Worm (Caenorhabditis elegans) whole organism, young adult: ENCODE results near the gene nhr-48.

Experiments used
- B0019.2 ChIP-seq: fragments of 200-800 bp; sonication (Bioruptor generic); conservative IDR thresholded peaks from 2 replicates; pipeline ENCODE4 v1.3.6; 2022; ENCODE audit warnings: missing genetic modification reagents, missing genetic modification characterization, missing compliant biosample characterization
- B0035.1 ChIP-seq: sonication (generic microtip); optimal IDR thresholded peaks from 2 replicates; lab custom pipeline; 2016; ENCODE audit warnings: missing genetic modification characterization, mild to moderate bottlenecking, missing compliant biosample characterization, missing genotype, missing genetic modification reagents
- B0336.3 ChIP-seq: fragments of 200-800 bp; sonication (Bioruptor generic); IDR thresholded peaks from 2 replicates; pipeline ENCODE4 v1.3.6; 2022; ENCODE audit warnings: missing genetic modification characterization, missing compliant biosample characterization
- C06A6.2 ChIP-seq: fragments of 200-800 bp; sonication (Bioruptor generic); conservative IDR thresholded peaks from 2 replicates; pipeline ENCODE4 v1.3.6; 2022; ENCODE audit warnings: missing genetic modification characterization, missing compliant biosample characterization
- F49E8.2 ChIP-seq: sonication (generic microtip); optimal IDR thresholded peaks from 3 replicates; lab custom pipeline; 2017; ENCODE audit warnings: missing genetic modification characterization, mild to moderate bottlenecking, missing compliant biosample characterization, antibody characterized with exemption, moderate library complexity; ENCODE audit not compliant: insufficient read depth
- F57A8.1 ChIP-seq: fragments of 200-800 bp; sonication (Bioruptor generic); optimal IDR thresholded peaks from 2 replicates; lab custom pipeline; 2018; ENCODE audit warnings: mild to moderate bottlenecking, missing genetic modification characterization, moderate library complexity, missing compliant biosample characterization
- Y56A3A.18 ChIP-seq: fragments of 200-800 bp; sonication (Bioruptor generic); IDR thresholded peaks from 2 replicates; pipeline ENCODE4 v1.3.6; 2022; ENCODE audit warnings: missing genetic modification reagents, missing genetic modification characterization, missing compliant biosample characterization
- Y67H2A.10 ChIP-seq: fragments of 200-800 bp; sonication (Bioruptor generic); conservative IDR thresholded peaks from 2 replicates; pipeline ENCODE4 v1.3.6; 2022; ENCODE audit warnings: missing genetic modification reagents, missing genetic modification characterization, missing compliant biosample characterization
- Y79H2A.3 ChIP-seq: fragments of 200-800 bp; sonication (Bioruptor generic); conservative IDR thresholded peaks from 2 replicates; pipeline ENCODE4 v1.3.6; 2022; ENCODE audit warnings: missing genetic modification reagents, missing genetic modification characterization, missing compliant biosample characterization
- ZK185.1 ChIP-seq: sonication (generic microtip); optimal IDR thresholded peaks from 2 replicates; lab custom pipeline; 2016; ENCODE audit warnings: mild to moderate bottlenecking, missing genetic modification characterization, missing compliant biosample characterization; ENCODE audit not compliant: poor library complexity, severe bottlenecking
- akir-1 ChIP-seq: fragments of 200-800 bp; sonication (Bioruptor generic); optimal IDR thresholded peaks from 2 replicates; lab custom pipeline; 2018; ENCODE audit warnings: mild to moderate bottlenecking, missing genetic modification characterization, moderate library complexity, missing compliant biosample characterization
- ama-1 ChIP-seq, 3 experiments: fragments of 150-350 bp in 1 of 3; sonication (generic microtip) in 2 of 3; optimal IDR thresholded peaks; 2 replicates each; lab custom pipeline; 2014 to 2018; ENCODE audit warnings: missing biosample characterization in 2 of 3, missing genetic modification characterization in 2 of 3, missing genetic modification reagents in 2 of 3
- aptf-2 ChIP-seq: fragments of 200-800 bp; sonication (Bioruptor generic); conservative IDR thresholded peaks from 2 replicates; pipeline ENCODE4 v1.3.6; 2022; ENCODE audit warnings: missing genetic modification reagents, missing genetic modification characterization, missing compliant biosample characterization
- atf-7 ChIP-seq: sonication (generic microtip); optimal IDR thresholded peaks from 2 replicates; lab custom pipeline; 2017; ENCODE audit warnings: mild to moderate bottlenecking, missing genetic modification characterization, missing compliant biosample characterization
- attf-3 ChIP-seq: fragments of 200-800 bp; sonication (Bioruptor generic); conservative IDR thresholded peaks from 2 replicates; pipeline ENCODE4 v1.3.6; 2022; ENCODE audit warnings: missing genetic modification reagents, missing genetic modification characterization, missing compliant biosample characterization
- ccch-3 ChIP-seq: fragments of 200-800 bp; sonication (Bioruptor generic); optimal IDR thresholded peaks from 2 replicates; lab custom pipeline; 2018; ENCODE audit warnings: mild to moderate bottlenecking, missing genetic modification characterization, missing compliant biosample characterization
- ceh-27 ChIP-seq: fragments of 200-800 bp; sonication (Bioruptor generic); optimal IDR thresholded peaks from 2 replicates; lab custom pipeline; 2018; ENCODE audit warnings: mild to moderate bottlenecking, missing genetic modification characterization, moderate library complexity, missing compliant biosample characterization
- ceh-40 ChIP-seq: fragments of 200-800 bp; sonication (Bioruptor generic); IDR thresholded peaks from 2 replicates; pipeline ENCODE4 v1.3.6; 2022; ENCODE audit warnings: missing genetic modification characterization, missing compliant biosample characterization
- ceh-79 ChIP-seq: sonication (generic microtip); optimal IDR thresholded peaks from 2 replicates; lab custom pipeline; 2017; ENCODE audit warnings: mild to moderate bottlenecking, missing genetic modification characterization, missing compliant biosample characterization
- ceh-91 ChIP-seq: fragments of 200-800 bp; sonication (Bioruptor generic); IDR thresholded peaks from 2 replicates; pipeline ENCODE4 v1.3.6; 2022; ENCODE audit warnings: missing genetic modification reagents, missing genetic modification characterization, missing compliant biosample characterization
- chd-7 ChIP-seq: sonication (generic microtip); optimal IDR thresholded peaks from 2 replicates; lab custom pipeline; 2016; ENCODE audit warnings: mild to moderate bottlenecking, missing genetic modification characterization, moderate library complexity, missing compliant biosample characterization
- die-1 ChIP-seq: sonication (generic microtip); optimal IDR thresholded peaks from 2 replicates; lab custom pipeline; 2016; ENCODE audit warnings: missing genotype, mild to moderate bottlenecking, missing genetic modification characterization, missing compliant biosample characterization
- dpff-1 ChIP-seq: sonication (generic microtip); optimal IDR thresholded peaks from 2 replicates; lab custom pipeline; 2017; ENCODE audit warnings: mild to moderate bottlenecking, missing genetic modification characterization, missing compliant biosample characterization
- egrh-3 ChIP-seq: fragments of 200-800 bp; sonication (Bioruptor generic); IDR thresholded peaks from 2 replicates; pipeline ENCODE4 v1.3.6; 2022; ENCODE audit warnings: missing genetic modification reagents, missing genetic modification characterization, missing compliant biosample characterization
- ets-4 ChIP-seq: fragments of 200-800 bp; sonication (Bioruptor generic); optimal IDR thresholded peaks from 2 replicates; lab custom pipeline; 2018; ENCODE audit warnings: mild to moderate bottlenecking, missing genetic modification characterization, missing compliant biosample characterization
- fkh-3 ChIP-seq: sonication (generic microtip); optimal IDR thresholded peaks from 2 replicates; lab custom pipeline; 2016; ENCODE audit warnings: mild to moderate bottlenecking, missing genetic modification characterization, missing compliant biosample characterization
- gei-17 ChIP-seq: fragments of 200-800 bp; sonication (Bioruptor generic); optimal IDR thresholded peaks from 2 replicates; lab custom pipeline; 2018; ENCODE audit warnings: mild to moderate bottlenecking, missing genetic modification characterization, missing compliant biosample characterization
- him-1 ChIP-seq: sonication (generic microtip); optimal IDR thresholded peaks from 2 replicates; lab custom pipeline; 2016; ENCODE audit warnings: missing genotype, missing genetic modification reagents, missing genetic modification characterization, missing compliant biosample characterization
- hlh-26 ChIP-seq: fragments of 200-800 bp; sonication (Bioruptor generic); conservative IDR thresholded peaks from 2 replicates; pipeline ENCODE4 v1.3.6; 2022; ENCODE audit warnings: missing genetic modification reagents, missing genetic modification characterization, missing compliant biosample characterization
- hsf-1 ChIP-seq: fragments of 200-800 bp; sonication (Bioruptor generic); IDR thresholded peaks from 2 replicates; pipeline ENCODE4 v1.3.6; 2022; ENCODE audit warnings: missing genetic modification reagents, missing genetic modification characterization, missing compliant biosample characterization
- let-526 ChIP-seq: fragments of 200-800 bp; sonication (Bioruptor generic); IDR thresholded peaks from 2 replicates; pipeline ENCODE4 v1.3.6; 2022; ENCODE audit warnings: missing genetic modification reagents, missing genetic modification characterization, missing compliant biosample characterization
- let-607 ChIP-seq, 2 experiments: fragments of 200-800 bp in 1 of 2; sonication (Bioruptor generic) in 1 of 2; sonication (generic microtip) in 1 of 2; optimal IDR thresholded peaks; 2 replicates each; lab custom pipeline; 2016 to 2018; ENCODE audit warnings: mild to moderate bottlenecking in 2 of 2, missing compliant biosample characterization in 2 of 2, missing genetic modification characterization in 2 of 2, moderate library complexity in 2 of 2, missing genotype in 1 of 2
- lin-26 ChIP-seq: fragments of 200-800 bp; sonication (Bioruptor generic); IDR thresholded peaks from 2 replicates; pipeline ENCODE4 v1.3.6; 2022; ENCODE audit warnings: missing genetic modification reagents, missing genetic modification characterization, missing compliant biosample characterization
- lin-40 ChIP-seq: sonication (generic microtip); optimal IDR thresholded peaks from 2 replicates; lab custom pipeline; 2016; ENCODE audit warnings: missing genetic modification characterization, mild to moderate bottlenecking, missing compliant biosample characterization, missing genotype, missing genetic modification reagents
- mcd-1 ChIP-seq: fragments of 200-800 bp; sonication (Bioruptor generic); IDR thresholded peaks from 2 replicates; pipeline ENCODE4 v1.3.6; 2022; ENCODE audit warnings: missing genetic modification reagents, missing genetic modification characterization, missing compliant biosample characterization
- nfyb-1 ChIP-seq: fragments of 200-800 bp; sonication (Bioruptor generic); IDR thresholded peaks from 2 replicates; pipeline ENCODE4 v1.3.6; 2022; ENCODE audit warnings: missing genetic modification reagents, missing genetic modification characterization, missing compliant biosample characterization
- nhr-80 ChIP-seq: sonication (generic microtip); optimal IDR thresholded peaks from 2 replicates; lab custom pipeline; 2016; ENCODE audit warnings: missing genetic modification characterization, missing compliant biosample characterization
- snpc-1.1 ChIP-seq: sonication (generic microtip); optimal IDR thresholded peaks from 2 replicates; lab custom pipeline; 2017; ENCODE audit warnings: missing genetic modification characterization, mild to moderate bottlenecking, missing compliant biosample characterization, antibody characterized with exemption, moderate library complexity, missing genotype, missing genetic modification reagents; ENCODE audit not compliant: insufficient read depth
- snpc-4 ChIP-seq, 5 experiments: fragments of 150-350 bp in 1 of 5; sonication (generic microtip) in 4 of 5; optimal IDR thresholded peaks; 2 replicates each; lab custom pipeline; 2014 to 2018; ENCODE audit warnings: missing genetic modification characterization in 5 of 5, missing biosample characterization in 3 of 5, antibody characterized with exemption in 2 of 5, mild to moderate bottlenecking in 2 of 5, missing compliant biosample characterization in 2 of 5, missing genotype in 2 of 5, moderate library complexity in 2 of 5, missing genetic modification reagents in 1 of 5
- somi-1 ChIP-seq: fragments of 200-800 bp; sonication (Bioruptor generic); optimal IDR thresholded peaks from 2 replicates; lab custom pipeline; 2018; ENCODE audit warnings: mild to moderate bottlenecking, missing genetic modification characterization, missing compliant biosample characterization
- sptf-2 ChIP-seq: fragments of 200-800 bp; sonication (Bioruptor generic); optimal IDR thresholded peaks from 2 replicates; lab custom pipeline; 2018; ENCODE audit warnings: mild to moderate bottlenecking, missing genetic modification characterization, missing compliant biosample characterization
- tbx-9 ChIP-seq: sonication (generic microtip); optimal IDR thresholded peaks from 2 replicates; lab custom pipeline; 2016; ENCODE audit warnings: borderline replicate concordance, missing genetic modification characterization, inconsistent platforms, missing compliant biosample characterization
- xnd-1 ChIP-seq: sonication (generic microtip); optimal IDR thresholded peaks from 2 replicates; lab custom pipeline; 2016; ENCODE audit warnings: missing genotype, missing genetic modification reagents, missing genetic modification characterization, missing compliant biosample characterization
- zim-3 ChIP-seq: sonication (generic microtip); optimal IDR thresholded peaks from 2 replicates; lab custom pipeline; 2017; ENCODE audit warnings: mild to moderate bottlenecking, missing genetic modification characterization, moderate library complexity, missing compliant biosample characterization
- ztf-22 ChIP-seq: fragments of 200-800 bp; sonication (Bioruptor generic); optimal IDR thresholded peaks from 2 replicates; lab custom pipeline; 2018; ENCODE audit warnings: mild to moderate bottlenecking, missing genetic modification characterization, moderate library complexity, missing compliant biosample characterization
- ztf-25 ChIP-seq: fragments of 200-800 bp; sonication (Bioruptor generic); IDR thresholded peaks from 2 replicates; pipeline ENCODE4 v1.3.6; 2022; ENCODE audit warnings: missing genetic modification reagents, missing genetic modification characterization, missing compliant biosample characterization
- ztf-28 ChIP-seq: fragments of 200-800 bp; sonication (Bioruptor generic); IDR thresholded peaks from 2 replicates; pipeline ENCODE4 v1.3.6; 2022; ENCODE audit warnings: missing genetic modification reagents, missing genetic modification characterization, missing compliant biosample characterization

The nhr-48 gene

ce11 chrX:15700220-15700619 lies 7.8 kb upstream of the nhr-48 start:
- no peak for TF ChIP-seq dpff-1 (tag; lab: Kevin White, UChicago)
- peak; percentile 37; the same call in 1 of the 2 replicates for TF ChIP-seq lin-26 (GFP tag; lab: Robert Waterston, UW)
- no peak for TF ChIP-seq ceh-91 (GFP tag; lab: Robert Waterston, UW)
- TF ChIP-seq chd-7 (tag; lab: Kevin White, UChicago): no peak
- no peak for TF ChIP-seq nfyb-1 (GFP tag; lab: Robert Waterston, UW)
- TF ChIP-seq hlh-26 (GFP tag; lab: Robert Waterston, UW): no peak
- no peak for TF ChIP-seq akir-1 (GFP tag; lab: Kevin White, UChicago)
- TF ChIP-seq xnd-1 (tag; lab: Kevin White, UChicago): no peak
- TF ChIP-seq somi-1 (GFP tag; lab: Kevin White, UChicago): peak; percentile 20
- TF ChIP-seq Y56A3A.18 (GFP tag; lab: Robert Waterston, UW): no peak
- TF ChIP-seq F49E8.2 (tag; lab: Kevin White, UChicago): no peak
- no peak for TF ChIP-seq let-607 (tag; optimal IDR thresholded peaks at IDR 0.05; lab: Kevin White, UChicago)
- no peak for TF ChIP-seq ztf-25
- TF ChIP-seq die-1 (tag; lab: Kevin White, UChicago): no peak
- TF ChIP-seq ceh-79 (tag; lab: Kevin White, UChicago): no peak
- TF ChIP-seq atf-7 (tag; lab: Kevin White, UChicago): peak; percentile 18
- TF ChIP-seq zim-3 (tag; lab: Kevin White, UChicago): no peak
- TF ChIP-seq let-526 (GFP tag; lab: Robert Waterston, UW): no peak
- no peak for TF ChIP-seq fkh-3 (tag; lab: Kevin White, UChicago)
- no peak for TF ChIP-seq ccch-3 (GFP tag; lab: Kevin White, UChicago)
- no peak for TF ChIP-seq him-1 (tag; lab: Kevin White, UChicago)
- no peak for TF ChIP-seq sptf-2
- TF ChIP-seq gei-17 (GFP tag; lab: Kevin White, UChicago): no peak
- TF ChIP-seq attf-3: no peak
- TF ChIP-seq ZK185.1: no peak
- TF ChIP-seq B0336.3: 0 out of 2 replicates have a peak, but pooled peaks have one; percentile 31
- no peak for TF ChIP-seq B0035.1 (tag; lab: Kevin White, UChicago)
- TF ChIP-seq lin-40 (tag; lab: Kevin White, UChicago): peak; percentile 39
- peak; percentile 73 for TF ChIP-seq nhr-80 (tag; lab: Kevin White, UChicago)
- TF ChIP-seq aptf-2 (GFP tag; lab: Robert Waterston, UW): no peak
- no peak for TF ChIP-seq hsf-1 (GFP tag; lab: Robert Waterston, UW)
- no peak for TF ChIP-seq ama-1 (optimal IDR thresholded peaks at IDR 0.05; lab: Kevin White, UChicago)
- no peak for TF ChIP-seq ama-1 (GFP tag; optimal IDR thresholded peaks at IDR 0.05; lab: Kevin White, UChicago)
- TF ChIP-seq ceh-40 (GFP tag; lab: Robert Waterston, UW): no peak
- no peak for TF ChIP-seq tbx-9 (tag; lab: Kevin White, UChicago)
- TF ChIP-seq B0019.2 (GFP tag; lab: Robert Waterston, UW): no peak
- TF ChIP-seq C06A6.2 (GFP tag; lab: Robert Waterston, UW): no peak
- TF ChIP-seq snpc-4 (GFP tag; optimal IDR thresholded peaks at IDR 0.05; lab: Kevin White, UChicago): no peak
- no peak for TF ChIP-seq snpc-4 (tag; optimal IDR thresholded peaks at IDR 0.05; lab: Kevin White, UChicago)
- TF ChIP-seq, all 124 proteins: peak for 6

- TF ChIP-seq egrh-3 (GFP tag; lab: Robert Waterston, UW): no peak
- no peak for TF ChIP-seq him-1 (tag; lab: Kevin White, UChicago)
- no peak for TF ChIP-seq mcd-1 (GFP tag; lab: Robert Waterston, UW)
- no peak for TF ChIP-seq Y67H2A.10 (GFP tag; lab: Robert Waterston, UW)
- no peak for TF ChIP-seq snpc-1.1 (tag; lab: Kevin White, UChicago)
- no peak for TF ChIP-seq fkh-3 (tag; lab: Kevin White, UChicago)
- TF ChIP-seq let-526 (GFP tag; lab: Robert Waterston, UW): no peak
- TF ChIP-seq ztf-28 (GFP tag; lab: Robert Waterston, UW): no peak
- TF ChIP-seq Y79H2A.3 (GFP tag; lab: Robert Waterston, UW): no peak
- TF ChIP-seq ceh-27 (GFP tag; lab: Kevin White, UChicago): no peak
- peak; percentile 18 for TF ChIP-seq ztf-22 (GFP tag; lab: Kevin White, UChicago)
- no peak for TF ChIP-seq F49E8.2 (tag; lab: Kevin White, UChicago)
- no peak for TF ChIP-seq F57A8.1 (GFP tag; lab: Kevin White, UChicago)
- peak; percentile 17 for TF ChIP-seq ets-4 (GFP tag; lab: Kevin White, UChicago)
These were observed 3.4 kb upstream of the nhr-48 start for ce11 chrX:15704579-15705110.
